Worm (Caenorhabditis elegans) whole organism, midembryonic: ENCODE data around the gene acy-4.

Source experiments
- T22C8.4 ChIP-seq: fragments of 200-800 bp; sonication (Bioruptor generic); IDR thresholded peaks from 2 replicates; pipeline ENCODE4 v1.3.6; 2022; ENCODE audit warnings: missing genetic modification characterization, missing compliant biosample characterization
- cog-1 ChIP-seq: sonication (generic microtip); optimal IDR thresholded peaks from 2 replicates; lab custom pipeline; 2016; ENCODE audit warnings: missing genetic modification characterization, missing compliant biosample characterization
- flt-1 ChIP-seq: fragments of 200-800 bp; sonication (Bioruptor generic); IDR thresholded peaks from 2 replicates; pipeline ENCODE4 v1.3.6; 2022; ENCODE audit warnings: missing genetic modification characterization, missing compliant biosample characterization
- klf-2 ChIP-seq: fragments of 200-800 bp; sonication (Bioruptor generic); conservative IDR thresholded peaks from 2 replicates; pipeline ENCODE4 v1.3.6; 2022; ENCODE audit warnings: missing genetic modification reagents, missing genetic modification characterization, missing compliant biosample characterization
- med-1 ChIP-seq: sonication (generic microtip); optimal IDR thresholded peaks from 2 replicates; lab custom pipeline; 2017; ENCODE audit warnings: missing genetic modification characterization, mild to moderate bottlenecking, missing compliant biosample characterization, antibody characterized with exemption, missing genetic modification reagents; ENCODE audit not compliant: insufficient read depth
- ref-1 ChIP-seq: fragments of 200-800 bp; sonication (Bioruptor generic); conservative IDR thresholded peaks from 2 replicates; pipeline ENCODE4 v1.3.6; 2022; ENCODE audit warnings: missing genetic modification reagents, missing genetic modification characterization, missing compliant biosample characterization
- tab-1 ChIP-seq: fragments of 200-800 bp; sonication (Bioruptor generic); IDR thresholded peaks from 2 replicates; pipeline ENCODE4 v1.3.6; 2022; ENCODE audit warnings: missing genetic modification characterization, missing compliant biosample characterization
- ztf-23 ChIP-seq: fragments of 200-800 bp; sonication (Bioruptor generic); IDR thresholded peaks from 2 replicates; pipeline ENCODE4 v1.3.6; 2022; ENCODE audit warnings: missing genetic modification reagents, missing genetic modification characterization, missing compliant biosample characterization
- ztf-29 ChIP-seq: fragments of 200-800 bp; sonication (Bioruptor generic); IDR thresholded peaks from 2 replicates; pipeline ENCODE4 v1.3.6; 2022; ENCODE audit warnings: missing genetic modification reagents, missing genetic modification characterization, missing compliant biosample characterization

Gene acy-4

DNA sequence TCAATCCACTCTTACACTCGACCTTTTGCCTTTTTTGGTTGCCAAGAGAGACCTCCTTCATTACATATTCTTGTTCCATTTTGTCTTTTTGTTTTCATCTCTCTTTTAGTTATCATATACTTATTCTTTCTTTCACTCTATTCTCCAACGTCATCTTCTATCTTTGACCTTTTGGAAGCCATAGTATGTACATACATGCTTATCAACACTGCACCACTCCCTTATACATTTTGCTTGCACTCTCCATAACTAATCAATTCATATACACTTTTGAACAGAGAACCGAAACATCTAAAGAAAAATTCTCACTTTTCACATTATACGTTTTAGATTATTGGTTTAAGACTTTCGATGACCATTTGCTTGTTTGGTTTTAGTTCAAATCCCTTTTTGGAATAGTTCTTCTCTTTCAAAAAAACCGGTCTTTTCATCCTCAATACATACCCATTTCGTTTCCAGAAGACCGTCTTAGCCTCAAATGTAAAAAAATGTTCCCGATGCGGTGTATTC is 23.4 kb upstream of the acy-4 start, which contains the start of gene hex-2:
TSS of gene hex-2 (plus strand) at position 460 of the 510 bp plus-strand sequence.
- no peak for TF ChIP-seq flt-1 (GFP tag; lab: Robert Waterston, UW)
- no peak for TF ChIP-seq klf-2
- TF ChIP-seq ref-1 (GFP tag; lab: Robert Waterston, UW) = no peak
- TF ChIP-seq cog-1 = no peak
- TF ChIP-seq ztf-23 (GFP tag; lab: Robert Waterston, UW) = no peak
- no peak for TF ChIP-seq ztf-29 (GFP tag; lab: Robert Waterston, UW)
- no peak for TF ChIP-seq T22C8.4 (GFP tag; lab: Robert Waterston, UW)
- TF ChIP-seq tab-1 (GFP tag; lab: Robert Waterston, UW) = no peak
- no peak for TF ChIP-seq med-1 (GFP tag; lab: Kevin White, UChicago)

DNA sequence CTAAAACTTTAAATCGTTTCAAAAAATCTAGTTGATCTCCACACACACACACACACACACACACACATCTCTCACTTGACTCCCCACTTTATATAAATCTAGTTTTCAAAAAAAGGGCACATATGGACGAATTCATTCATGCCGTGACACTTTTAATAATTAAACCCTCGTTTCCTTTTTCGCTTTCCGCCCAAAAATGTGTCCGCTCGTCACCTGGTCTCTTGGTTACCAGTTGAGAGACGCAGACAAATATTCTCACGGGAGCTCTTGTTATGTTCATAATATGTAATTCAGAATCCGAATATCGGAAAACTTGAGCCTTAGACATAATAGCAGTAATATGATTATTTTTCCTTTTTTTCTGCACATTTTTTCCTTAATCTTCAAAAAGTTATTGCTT is 21.2 kb upstream of the acy-4 start:
- TF ChIP-seq tab-1 (GFP tag; lab: Robert Waterston, UW) = no peak
- no peak for TF ChIP-seq cog-1

DNA sequence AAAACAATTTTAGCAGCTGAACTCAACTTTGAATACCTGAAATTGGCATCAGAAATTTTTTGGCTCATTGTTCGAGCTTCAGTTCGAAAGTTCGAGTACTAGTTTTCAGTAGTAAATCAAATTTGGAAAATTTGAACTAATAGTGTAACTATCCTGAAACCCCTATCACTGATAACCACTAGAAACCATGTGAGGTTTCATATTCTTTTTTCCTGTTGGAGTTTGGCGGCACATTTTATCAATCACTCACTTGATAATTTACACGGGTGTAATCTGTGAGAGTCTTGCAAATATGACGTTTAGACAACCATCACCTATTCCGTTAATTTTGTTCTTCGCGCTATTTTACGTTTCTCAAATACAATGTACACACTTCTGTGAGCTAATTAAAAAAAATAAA is 16.7 kb upstream of the acy-4 start, which contains the start of gene C14C11.4:
TSS of gene C14C11.4 (plus strand) at position 252 of the 400 bp plus-strand sequence.
- TF ChIP-seq flt-1 (GFP tag; lab: Robert Waterston, UW) (no peak), ztf-29 (GFP tag; lab: Robert Waterston, UW) (no peak), T22C8.4 (GFP tag; lab: Robert Waterston, UW) (no peak), ref-1 (GFP tag; lab: Robert Waterston, UW) (no peak), ztf-23 (GFP tag; lab: Robert Waterston, UW) (no peak), tab-1 (GFP tag; lab: Robert Waterston, UW) (no peak), cog-1 (no peak), med-1 (GFP tag; lab: Kevin White, UChicago) (no peak), klf-2 (no peak)

DNA sequence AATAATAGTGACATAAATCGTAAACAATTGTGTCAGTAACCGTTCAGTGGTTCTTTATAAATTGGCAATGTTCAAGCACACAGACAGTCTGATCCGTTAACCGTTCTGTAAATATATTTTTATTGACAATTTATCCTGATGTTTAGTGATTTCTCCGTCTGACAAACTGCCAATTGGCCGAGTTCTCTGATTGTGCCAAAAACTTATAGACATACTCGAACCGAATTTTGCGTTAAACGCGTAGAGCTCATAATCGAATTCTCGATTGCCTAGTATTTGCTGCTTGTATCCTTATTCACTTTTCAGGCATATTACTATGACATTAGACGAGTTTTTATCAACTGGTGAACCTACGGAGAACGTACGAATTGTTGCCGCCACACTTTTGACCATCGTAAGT is 13.5 kb upstream of the acy-4 start, which contains the start of gene srx-117:
TSS of gene srx-117 (plus strand) at position 301 of the 400 bp plus-strand sequence.
- no peak for TF ChIP-seq klf-2
- no peak for TF ChIP-seq tab-1 (GFP tag; lab: Robert Waterston, UW)
- TF ChIP-seq ztf-23 (GFP tag; lab: Robert Waterston, UW) = no peak
- TF ChIP-seq ztf-29 (GFP tag; lab: Robert Waterston, UW) = no peak
- no peak for TF ChIP-seq T22C8.4 (GFP tag; lab: Robert Waterston, UW)
- TF ChIP-seq med-1 (GFP tag; lab: Kevin White, UChicago) = no peak
- TF ChIP-seq ref-1 (GFP tag; lab: Robert Waterston, UW) = no peak

DNA sequence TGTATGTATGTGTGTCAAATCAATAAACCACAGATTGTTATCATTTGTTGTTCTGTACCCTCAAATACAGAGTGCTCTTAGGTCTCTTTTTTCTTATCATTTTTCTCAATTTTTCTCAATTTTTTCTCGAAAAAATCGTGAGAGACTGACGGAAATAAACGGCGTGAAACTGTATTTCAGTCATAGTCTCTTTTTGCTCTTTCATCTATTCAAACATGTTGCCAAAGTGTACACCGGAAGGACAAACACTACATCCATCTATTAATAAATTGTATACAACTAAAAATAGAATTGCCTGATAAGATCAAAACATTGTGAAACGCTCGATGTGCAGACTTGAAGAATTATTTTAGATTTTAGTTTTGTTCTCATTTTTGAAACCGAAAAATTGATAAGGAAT is 3.8 kb upstream of the acy-4 start:
- TF ChIP-seq ref-1 (GFP tag; lab: Robert Waterston, UW) (no peak), klf-2 (no peak), T22C8.4 (GFP tag; lab: Robert Waterston, UW) (no peak), ztf-29 (GFP tag; lab: Robert Waterston, UW) (no peak), ztf-23 (GFP tag; lab: Robert Waterston, UW) (no peak), med-1 (GFP tag; lab: Kevin White, UChicago) (no peak), flt-1 (GFP tag; lab: Robert Waterston, UW) (no peak), tab-1 (GFP tag; lab: Robert Waterston, UW) (no peak), cog-1 (no peak)

DNA sequence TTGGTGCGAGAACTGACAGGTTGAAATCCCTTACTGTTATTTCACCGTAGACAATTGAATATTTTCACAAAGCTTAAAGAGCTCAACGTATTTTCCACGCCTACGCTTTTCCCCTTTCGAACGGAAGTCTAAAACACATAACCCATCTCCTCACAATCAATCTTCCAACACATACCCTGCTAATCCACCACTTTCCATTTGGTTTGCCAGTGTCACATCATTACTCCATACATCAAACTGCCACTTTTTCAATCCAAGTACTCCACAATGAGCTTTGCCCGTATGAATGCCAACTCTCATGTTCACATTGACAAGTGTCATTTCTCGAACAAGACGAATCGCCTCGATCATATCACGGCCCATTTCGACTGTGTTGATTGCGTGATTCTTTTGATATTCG is 2.7 kb downstream of the acy-4 start:
- TF ChIP-seq flt-1 (GFP tag; lab: Robert Waterston, UW) = no peak
- no peak for TF ChIP-seq klf-2
- TF ChIP-seq ref-1 (GFP tag; lab: Robert Waterston, UW) = no peak
- TF ChIP-seq ztf-29 (GFP tag; lab: Robert Waterston, UW) = no peak
- no peak for TF ChIP-seq cog-1
- TF ChIP-seq tab-1 (GFP tag; lab: Robert Waterston, UW) = no peak
- TF ChIP-seq T22C8.4 (GFP tag; lab: Robert Waterston, UW) = no peak
- TF ChIP-seq ztf-23 (GFP tag; lab: Robert Waterston, UW) = no peak
- no peak for TF ChIP-seq med-1 (GFP tag; lab: Kevin White, UChicago)

DNA sequence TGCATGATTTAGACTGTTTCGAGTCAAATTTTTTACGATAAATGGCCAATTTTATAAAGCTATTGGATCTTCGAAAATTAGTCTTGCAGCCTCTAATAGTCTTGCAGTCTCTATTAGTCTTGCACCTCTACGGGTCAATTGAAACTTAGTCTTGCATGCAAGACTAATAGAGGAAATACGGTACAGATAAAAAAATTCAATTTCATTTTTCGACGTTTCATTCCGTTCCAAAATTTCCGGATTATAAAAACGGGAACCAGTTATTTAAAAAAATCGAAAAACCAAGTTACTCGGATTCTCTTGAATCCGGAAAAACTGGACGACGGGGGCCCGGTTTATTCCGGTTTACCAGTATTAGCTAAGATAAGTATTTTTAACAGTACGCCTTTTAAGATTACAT is 9.3 kb downstream of the acy-4 start, which contains the start of gene M03E7.1:
TSS of gene M03E7.1 (plus strand) at position 301 of the 400 bp plus-strand sequence.
- no peak for TF ChIP-seq med-1 (GFP tag; lab: Kevin White, UChicago)
- no peak for TF ChIP-seq ref-1 (GFP tag; lab: Robert Waterston, UW)
- TF ChIP-seq cog-1 = no peak
- no peak for TF ChIP-seq klf-2
- TF ChIP-seq ztf-29 (GFP tag; lab: Robert Waterston, UW) = no peak
- no peak for TF ChIP-seq T22C8.4 (GFP tag; lab: Robert Waterston, UW)
- TF ChIP-seq tab-1 (GFP tag; lab: Robert Waterston, UW) = no peak
- no peak for TF ChIP-seq flt-1 (GFP tag; lab: Robert Waterston, UW)
- no peak for TF ChIP-seq ztf-23 (GFP tag; lab: Robert Waterston, UW)

DNA sequence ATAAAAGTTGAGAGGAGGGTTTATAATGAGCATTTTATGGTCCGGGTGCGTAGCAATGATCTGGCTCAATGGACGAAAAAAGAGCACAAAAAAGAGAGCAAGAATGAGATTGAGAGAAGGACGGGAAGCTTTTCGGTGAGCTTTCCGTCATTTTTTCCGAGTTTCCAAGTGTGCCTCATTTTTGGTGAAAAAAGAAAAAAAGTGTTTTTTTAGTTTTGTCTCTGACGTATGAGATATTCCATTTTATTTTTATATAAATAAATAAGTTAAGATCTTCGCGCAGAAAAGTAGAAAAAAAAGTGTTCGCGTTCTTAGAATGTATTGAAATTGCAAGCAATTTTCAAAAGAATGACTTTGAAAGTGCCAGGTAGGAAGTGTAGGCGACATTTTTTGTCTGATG is 10.7 kb downstream of the acy-4 start, which contains the start of gene memb-2:
TSS of gene memb-2 (minus strand) at position 101 of the 400 bp plus-strand sequence.
- TF ChIP-seq tab-1 (GFP tag; lab: Robert Waterston, UW) (no peak), ztf-23 (GFP tag; lab: Robert Waterston, UW) (no peak), med-1 (GFP tag; lab: Kevin White, UChicago) (no peak), cog-1 (no peak), flt-1 (GFP tag; lab: Robert Waterston, UW) (no peak), T22C8.4 (GFP tag; lab: Robert Waterston, UW) (no peak), ztf-29 (GFP tag; lab: Robert Waterston, UW) (no peak), klf-2 (no peak)

DNA sequence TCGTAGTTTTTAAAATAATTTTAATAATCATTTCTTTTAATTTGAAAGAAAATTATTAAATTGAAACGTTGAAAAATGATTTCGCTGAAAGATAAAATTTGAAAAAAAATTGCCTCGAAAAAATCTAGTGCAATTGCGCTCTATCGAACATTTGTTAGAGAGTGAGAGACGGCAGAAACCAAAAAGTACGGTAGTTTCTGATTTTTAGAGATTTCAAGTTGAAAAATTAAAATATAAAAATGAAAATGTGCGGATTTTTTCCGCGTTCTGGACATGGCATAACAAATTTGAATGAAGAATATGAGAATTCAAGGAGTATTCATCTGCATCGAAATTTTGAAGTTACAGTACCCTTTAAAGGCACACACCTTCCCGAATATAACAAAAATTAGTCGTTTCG is 11.3 kb downstream of the acy-4 start:
- no peak for TF ChIP-seq T22C8.4 (GFP tag; lab: Robert Waterston, UW)
- TF ChIP-seq ztf-23 (GFP tag; lab: Robert Waterston, UW) = no peak
- TF ChIP-seq klf-2 = no peak
- TF ChIP-seq flt-1 (GFP tag; lab: Robert Waterston, UW) = no peak
- no peak for TF ChIP-seq med-1 (GFP tag; lab: Kevin White, UChicago)
- no peak for TF ChIP-seq ref-1 (GFP tag; lab: Robert Waterston, UW)
- TF ChIP-seq ztf-29 (GFP tag; lab: Robert Waterston, UW) = no peak
- no peak for TF ChIP-seq cog-1
